Worm (Caenorhabditis elegans) whole organism, young adult: ENCODE results near the gene obr-1.
"Not testable (repeated sequence)": the region's sequence is repeated elsewhere in the genome, so short reads cannot be mapped to it uniquely, and the experiment has no call there.

Source experiments
- F23B12.7 ChIP-seq: sonication (generic microtip); optimal IDR thresholded peaks from 2 replicates; lab custom pipeline; 2017; ENCODE audit warnings: missing genetic modification characterization, mild to moderate bottlenecking, missing compliant biosample characterization, antibody characterized with exemption, moderate library complexity; ENCODE audit not compliant: insufficient read depth
- F33H1.4 ChIP-seq: fragments of 200-800 bp; sonication (Bioruptor generic); IDR thresholded peaks from 2 replicates; pipeline ENCODE4 v1.3.6; 2022; ENCODE audit warnings: missing genetic modification reagents, missing genetic modification characterization, missing compliant biosample characterization
- F49E8.2 ChIP-seq: sonication (generic microtip); optimal IDR thresholded peaks from 3 replicates; lab custom pipeline; 2017; ENCODE audit warnings: missing genetic modification characterization, mild to moderate bottlenecking, missing compliant biosample characterization, antibody characterized with exemption, moderate library complexity; ENCODE audit not compliant: insufficient read depth
- F52B5.7 ChIP-seq: sonication (generic microtip); optimal IDR thresholded peaks from 2 replicates; lab custom pipeline; 2016; ENCODE audit warnings: mild to moderate bottlenecking, missing genetic modification characterization, missing compliant biosample characterization
- F55B11.4 ChIP-seq: sonication (generic microtip); optimal IDR thresholded peaks from 2 replicates; lab custom pipeline; 2016; ENCODE audit warnings: missing compliant biosample characterization, missing genetic modification characterization, borderline replicate concordance; ENCODE audit not compliant: insufficient read depth
- F57A8.1 ChIP-seq: fragments of 200-800 bp; sonication (Bioruptor generic); optimal IDR thresholded peaks from 2 replicates; lab custom pipeline; 2018; ENCODE audit warnings: mild to moderate bottlenecking, missing genetic modification characterization, moderate library complexity, missing compliant biosample characterization
- K12H6.12 ChIP-seq: fragments of 200-800 bp; sonication (Bioruptor generic); optimal IDR thresholded peaks from 2 replicates; lab custom pipeline; 2018; ENCODE audit warnings: mild to moderate bottlenecking, missing genetic modification characterization, missing compliant biosample characterization
- Y95B8A.8 ChIP-seq: fragments of 200-800 bp; sonication (Bioruptor generic); IDR thresholded peaks from 2 replicates; pipeline ENCODE4 v1.3.6; 2022; ENCODE audit warnings: missing genetic modification reagents, missing genetic modification characterization, missing compliant biosample characterization
- atf-7 ChIP-seq: sonication (generic microtip); optimal IDR thresholded peaks from 2 replicates; lab custom pipeline; 2017; ENCODE audit warnings: mild to moderate bottlenecking, missing genetic modification characterization, missing compliant biosample characterization
- athp-1 ChIP-seq: sonication (generic microtip); optimal IDR thresholded peaks from 2 replicates; lab custom pipeline; 2017; ENCODE audit warnings: mild to moderate bottlenecking, missing genetic modification characterization, missing compliant biosample characterization
- cebp-2 ChIP-seq: fragments of 200-800 bp; sonication (Bioruptor generic); IDR thresholded peaks from 2 replicates; pipeline ENCODE4 v1.3.6; 2022; ENCODE audit warnings: missing genetic modification characterization, missing compliant biosample characterization
- ceh-100 ChIP-seq: fragments of 200-800 bp; sonication (Bioruptor generic); IDR thresholded peaks from 2 replicates; pipeline ENCODE4 v1.3.6; 2022; ENCODE audit warnings: missing genetic modification reagents, missing genetic modification characterization, missing compliant biosample characterization
- ceh-40 ChIP-seq: fragments of 200-800 bp; sonication (Bioruptor generic); IDR thresholded peaks from 2 replicates; pipeline ENCODE4 v1.3.6; 2022; ENCODE audit warnings: missing genetic modification characterization, missing compliant biosample characterization
- ceh-58 ChIP-seq: fragments of 200-800 bp; sonication (Bioruptor generic); IDR thresholded peaks from 2 replicates; pipeline ENCODE4 v1.3.6; 2022; ENCODE audit warnings: missing genetic modification characterization, missing compliant biosample characterization
- ceh-79 ChIP-seq: sonication (generic microtip); optimal IDR thresholded peaks from 2 replicates; lab custom pipeline; 2017; ENCODE audit warnings: mild to moderate bottlenecking, missing genetic modification characterization, missing compliant biosample characterization
- dpl-1 ChIP-seq: fragments of 150-350 bp; optimal IDR thresholded peaks from 2 replicates; lab custom pipeline; 2014; ENCODE audit warnings: missing biosample characterization, missing genetic modification reagents, missing genetic modification characterization
- efl-1 ChIP-seq: fragments of 150-350 bp; optimal IDR thresholded peaks from 2 replicates; lab custom pipeline; 2014; ENCODE audit warnings: missing biosample characterization, missing genetic modification reagents, missing genetic modification characterization
- fkh-3 ChIP-seq: sonication (generic microtip); optimal IDR thresholded peaks from 2 replicates; lab custom pipeline; 2016; ENCODE audit warnings: mild to moderate bottlenecking, missing genetic modification characterization, missing compliant biosample characterization
- hlh-26 ChIP-seq: fragments of 200-800 bp; sonication (Bioruptor generic); conservative IDR thresholded peaks from 2 replicates; pipeline ENCODE4 v1.3.6; 2022; ENCODE audit warnings: missing genetic modification reagents, missing genetic modification characterization, missing compliant biosample characterization
- hsf-1 ChIP-seq: fragments of 200-800 bp; sonication (Bioruptor generic); IDR thresholded peaks from 2 replicates; pipeline ENCODE4 v1.3.6; 2022; ENCODE audit warnings: missing genetic modification reagents, missing genetic modification characterization, missing compliant biosample characterization
- lag-1 ChIP-seq: fragments of 200-800 bp; sonication (Bioruptor generic); IDR thresholded peaks from 2 replicates; pipeline ENCODE4 v1.3.6; 2022; ENCODE audit warnings: missing genetic modification reagents, missing genetic modification characterization, missing compliant biosample characterization
- let-607 ChIP-seq, 2 experiments: fragments of 200-800 bp in 1 of 2; sonication (Bioruptor generic) in 1 of 2; sonication (generic microtip) in 1 of 2; optimal IDR thresholded peaks; 2 replicates each; lab custom pipeline; 2016 to 2018; ENCODE audit warnings: mild to moderate bottlenecking in 2 of 2, missing compliant biosample characterization in 2 of 2, missing genetic modification characterization in 2 of 2, moderate library complexity in 2 of 2, missing genotype in 1 of 2
- lin-26 ChIP-seq: fragments of 200-800 bp; sonication (Bioruptor generic); IDR thresholded peaks from 2 replicates; pipeline ENCODE4 v1.3.6; 2022; ENCODE audit warnings: missing genetic modification reagents, missing genetic modification characterization, missing compliant biosample characterization
- madf-10 ChIP-seq: sonication (generic microtip); optimal IDR thresholded peaks from 2 replicates; lab custom pipeline; 2016; ENCODE audit warnings: mild to moderate bottlenecking, missing genetic modification characterization, missing compliant biosample characterization
- madf-8 ChIP-seq: fragments of 200-800 bp; sonication (Bioruptor generic); conservative IDR thresholded peaks from 2 replicates; pipeline ENCODE4 v1.3.6; 2022; ENCODE audit warnings: missing genetic modification reagents, missing genetic modification characterization, missing compliant biosample characterization
- mcd-1 ChIP-seq: fragments of 200-800 bp; sonication (Bioruptor generic); IDR thresholded peaks from 2 replicates; pipeline ENCODE4 v1.3.6; 2022; ENCODE audit warnings: missing genetic modification reagents, missing genetic modification characterization, missing compliant biosample characterization
- nfya-1 ChIP-seq: sonication (generic microtip); optimal IDR thresholded peaks from 2 replicates; lab custom pipeline; 2017; ENCODE audit warnings: antibody characterized with exemption, missing compliant biosample characterization, missing genetic modification characterization, borderline replicate concordance; ENCODE audit not compliant: insufficient read depth
- nhr-80 ChIP-seq: sonication (generic microtip); optimal IDR thresholded peaks from 2 replicates; lab custom pipeline; 2016; ENCODE audit warnings: missing genetic modification characterization, missing compliant biosample characterization
- pbrm-1 ChIP-seq: fragments of 200-800 bp; sonication (Bioruptor generic); IDR thresholded peaks from 2 replicates; pipeline ENCODE4 v1.3.6; 2022; ENCODE audit warnings: missing genetic modification reagents, missing genetic modification characterization, missing compliant biosample characterization
- rec-8 ChIP-seq, 2 experiments: sonication (generic microtip); optimal IDR thresholded peaks; 2 replicates each; lab custom pipeline; 2016; ENCODE audit warnings: mild to moderate bottlenecking in 2 of 2, missing genetic modification characterization in 2 of 2, missing genetic modification reagents in 2 of 2, missing genotype in 2 of 2, missing biosample characterization in 1 of 2, missing compliant biosample characterization in 1 of 2, moderate library complexity in 1 of 2
- repo-1 ChIP-seq: sonication (generic microtip); optimal IDR thresholded peaks from 2 replicates; lab custom pipeline; 2017; ENCODE audit warnings: mild to moderate bottlenecking, missing genetic modification characterization, missing compliant biosample characterization
- sea-2 ChIP-seq: fragments of 200-800 bp; sonication (Bioruptor generic); IDR thresholded peaks from 2 replicates; pipeline ENCODE4 v1.3.6; 2022; ENCODE audit warnings: missing genetic modification characterization, missing compliant biosample characterization
- snpc-1.1 ChIP-seq: sonication (generic microtip); optimal IDR thresholded peaks from 2 replicates; lab custom pipeline; 2017; ENCODE audit warnings: missing genetic modification characterization, mild to moderate bottlenecking, missing compliant biosample characterization, antibody characterized with exemption, moderate library complexity, missing genotype, missing genetic modification reagents; ENCODE audit not compliant: insufficient read depth
- snpc-1.3 ChIP-seq: sonication (generic microtip); optimal IDR thresholded peaks from 2 replicates; lab custom pipeline; 2017; ENCODE audit warnings: missing genetic modification characterization, mild to moderate bottlenecking, missing compliant biosample characterization, antibody characterized with exemption, moderate library complexity, missing genotype, missing genetic modification reagents; ENCODE audit not compliant: insufficient read depth
- tbp1 ChIP-seq: fragments of 200-800 bp; sonication (Bioruptor generic); optimal IDR thresholded peaks from 2 replicates; lab custom pipeline; 2018; ENCODE audit warnings: mild to moderate bottlenecking, missing genetic modification characterization, missing compliant biosample characterization
- tbx-9 ChIP-seq: sonication (generic microtip); optimal IDR thresholded peaks from 2 replicates; lab custom pipeline; 2016; ENCODE audit warnings: borderline replicate concordance, missing genetic modification characterization, inconsistent platforms, missing compliant biosample characterization
- zfh-2 ChIP-seq: fragments of 200-800 bp; sonication (Bioruptor generic); conservative IDR thresholded peaks from 2 replicates; pipeline ENCODE4 v1.3.6; 2022; ENCODE audit warnings: missing genetic modification reagents, missing genetic modification characterization, missing compliant biosample characterization
- ztf-22 ChIP-seq: fragments of 200-800 bp; sonication (Bioruptor generic); optimal IDR thresholded peaks from 2 replicates; lab custom pipeline; 2018; ENCODE audit warnings: mild to moderate bottlenecking, missing genetic modification characterization, moderate library complexity, missing compliant biosample characterization
- ztf-26 ChIP-seq: sonication (generic microtip); optimal IDR thresholded peaks from 2 replicates; lab custom pipeline; 2017; ENCODE audit warnings: missing genetic modification characterization, missing compliant biosample characterization
- ztf-3 ChIP-seq: fragments of 200-800 bp; sonication (Bioruptor generic); optimal IDR thresholded peaks from 2 replicates; lab custom pipeline; 2018; ENCODE audit warnings: mild to moderate bottlenecking, missing genetic modification characterization, missing compliant biosample characterization

obr-1 gene

ce11 chrIII:11230581-11230980 is 40.1 kb downstream of the obr-1 start:
- TF ChIP-seq snpc-1.1 (tag; lab: Kevin White, UChicago) (no peak), F23B12.7 (tag; lab: Kevin White, UChicago) (no peak), lin-26 (no peak), F33H1.4 (GFP tag; lab: Robert Waterston, UW) (no peak), nhr-80 (tag; lab: Kevin White, UChicago) (no peak), F52B5.7 (tag; lab: Kevin White, UChicago) (no peak), F55B11.4 (tag; lab: Kevin White, UChicago) (no peak), ceh-100 (no peak), ztf-22 (GFP tag; lab: Kevin White, UChicago) (no peak), lag-1 (GFP tag; lab: Robert Waterston, UW) (no peak), hlh-26 (no peak), madf-8 (GFP tag; lab: Robert Waterston, UW) (no peak), K12H6.12 (tag; lab: Kevin White, UChicago) (no peak), pbrm-1 (GFP tag; lab: Robert Waterston, UW) (no peak), dpl-1 (GFP tag; lab: Kevin White, UChicago) (no peak), nfya-1 (tag; lab: Kevin White, UChicago) (no peak), sea-2 (GFP tag; lab: Robert Waterston, UW) (no peak), ceh-40 (GFP tag; lab: Robert Waterston, UW) (no peak), fkh-3 (no peak)

- TF ChIP-seq atf-7, result no peak
- TF ChIP-seq F57A8.1 (GFP tag; lab: Kevin White, UChicago), result no peak
- no peak for TF ChIP-seq sea-2 (GFP tag; lab: Robert Waterston, UW)
- no peak for TF ChIP-seq snpc-1.3 (tag; lab: Kevin White, UChicago)
- no peak for TF ChIP-seq ceh-79
- no peak for TF ChIP-seq cebp-2
- no peak for TF ChIP-seq tbp1 (GFP tag; lab: Kevin White, UChicago)
- TF ChIP-seq F49E8.2, result no peak
- no peak for TF ChIP-seq K12H6.12 (tag; lab: Kevin White, UChicago)
- TF ChIP-seq madf-10 (tag; lab: Kevin White, UChicago), result no peak
- TF ChIP-seq repo-1 (tag; lab: Kevin White, UChicago), result no peak
- TF ChIP-seq ztf-3 (GFP tag; lab: Kevin White, UChicago), result no peak
- no peak for TF ChIP-seq F52B5.7 (tag; lab: Kevin White, UChicago)
- TF ChIP-seq, all 124 proteins: peak for 0
These were observed 43.7 kb downstream of the obr-1 start, which contains the start of gene tbx-37 for ce11 chrIII:11227025-11227424. Gene tbx-37 (minus strand): TSS chrIII:11227125.

- not testable (repeated sequence) for TF ChIP-seq ztf-3 (GFP tag; lab: Kevin White, UChicago); ceh-58; mcd-1 (GFP tag; lab: Robert Waterston, UW)
These were observed 46.7 kb downstream of the obr-1 start, which contains the start of gene Y47D3A.13 for ce11 chrIII:11224006-11224405. Gene Y47D3A.13 (minus strand): TSS chrIII:11224106.

ce11 chrIII:11221583-11222191 is 49.0 kb downstream of the obr-1 start:
- TF ChIP-seq hsf-1 (GFP tag; lab: Robert Waterston, UW), result no peak
- TF ChIP-seq zfh-2 (GFP tag; lab: Robert Waterston, UW), result no peak
- no peak for TF ChIP-seq rec-8 (tag; optimal IDR thresholded peaks at IDR 0.05; lab: Kevin White, UChicago)
- TF ChIP-seq ceh-58, result no peak
- no peak for TF ChIP-seq ztf-26 (tag; lab: Kevin White, UChicago)
- TF ChIP-seq athp-1 (tag; lab: Kevin White, UChicago), result no peak
- no peak for TF ChIP-seq tbx-9 (tag; lab: Kevin White, UChicago)
- no peak for TF ChIP-seq ceh-40 (GFP tag; lab: Robert Waterston, UW)
- TF ChIP-seq Y95B8A.8 (GFP tag; lab: Robert Waterston, UW), result no peak
- TF ChIP-seq efl-1, result no peak
- no peak for TF ChIP-seq let-607 (tag; optimal IDR thresholded peaks at IDR 0.05; lab: Kevin White, UChicago)
- TF ChIP-seq, all 124 proteins: peak for 0
